Fruit fly (Drosophila melanogaster) whole organism, embryonic: ENCODE data around the gene scpr-A.

Experiments
- Ada2b ChIP-seq: fragments of 200-800 bp; sonication (Bioruptor generic); IDR thresholded peaks from 2 replicates; pipeline ENCODE4 v1.3.6; 2022; ENCODE audit warnings: missing biosample characterization, missing genetic modification characterization
- Antp ChIP-seq: fragments of 200-800 bp; sonication (Bioruptor generic); optimal IDR thresholded peaks from 3 replicates; lab custom pipeline; 2016; ENCODE audit warnings: missing biosample characterization, missing genetic modification characterization
- BtbVII ChIP-seq: fragments of 200-800 bp; sonication (Bioruptor generic); optimal IDR thresholded peaks from 3 replicates; lab custom pipeline; 2017; ENCODE audit warnings: missing biosample characterization, mild to moderate bottlenecking, missing genetic modification characterization
- CG10267 ChIP-seq: fragments of 200-800 bp; sonication (Bioruptor generic); optimal IDR thresholded peaks from 2 replicates; lab custom pipeline; 2018; ENCODE audit warnings: missing biosample characterization, mild to moderate bottlenecking, missing genetic modification characterization, moderate library complexity
- CG10366 ChIP-seq: fragments of 200-800 bp; sonication (Bioruptor generic); IDR thresholded peaks from 2 replicates; pipeline ENCODE4 v1.3.6; 2022; ENCODE audit warnings: missing biosample characterization, missing genetic modification characterization
- CG10979 ChIP-seq: fragments of 200-800 bp; sonication (Bioruptor generic); optimal IDR thresholded peaks from 2 replicates; lab custom pipeline; 2018; ENCODE audit warnings: missing biosample characterization, mild to moderate bottlenecking, missing genetic modification characterization, moderate library complexity
- CG11723 ChIP-seq: fragments of 200-800 bp; sonication (Bioruptor generic); optimal IDR thresholded peaks from 2 replicates; lab custom pipeline; 2017; ENCODE audit warnings: missing biosample characterization, mild to moderate bottlenecking, missing genetic modification characterization
- CG13287 ChIP-seq: fragments of 200-800 bp; sonication (Bioruptor generic); IDR thresholded peaks from 2 replicates; pipeline ENCODE4 v1.3.6; 2022; ENCODE audit warnings: missing biosample characterization, missing genetic modification characterization; ENCODE audit not compliant: partially characterized antibody
- CG14965 ChIP-seq: fragments of 200-800 bp; sonication (Bioruptor generic); optimal IDR thresholded peaks from 2 replicates; lab custom pipeline; 2016; ENCODE audit warnings: missing biosample characterization, missing genetic modification characterization, borderline replicate concordance
- CG18262 ChIP-seq: fragments of 200-800 bp; optimal IDR thresholded peaks from 3 replicates; lab custom pipeline; 2019; ENCODE audit warnings: missing biosample characterization, mild to moderate bottlenecking, missing genetic modification characterization, moderate library complexity
- CG18476 ChIP-seq: fragments of 200-800 bp; sonication (Bioruptor generic); optimal IDR thresholded peaks from 2 replicates; lab custom pipeline; 2016; ENCODE audit warnings: missing biosample characterization, mild to moderate bottlenecking, missing genetic modification characterization
- CG18619 ChIP-seq: fragments of 200-800 bp; sonication (Bioruptor generic); optimal IDR thresholded peaks from 3 replicates; lab custom pipeline; 2017; ENCODE audit warnings: missing biosample characterization, mild to moderate bottlenecking, missing genetic modification characterization
- CG4707 ChIP-seq: fragments of 200-800 bp; sonication (Bioruptor generic); optimal IDR thresholded peaks from 2 replicates; lab custom pipeline; 2018; ENCODE audit warnings: missing biosample characterization, mild to moderate bottlenecking, missing genetic modification characterization, moderate library complexity
- CG5953 ChIP-seq: fragments of 200-800 bp; sonication (Bioruptor generic); IDR thresholded peaks from 2 replicates; pipeline ENCODE4 v1.3.6; 2022; ENCODE audit warnings: missing biosample characterization, missing genetic modification characterization
- CG8290 ChIP-seq, 3 experiments: fragments of 200-800 bp; sonication (Bioruptor generic); optimal IDR thresholded peaks; 2 replicates each; lab custom pipeline; 2016 to 2019; ENCODE audit warnings: missing biosample characterization in 3 of 3, missing genetic modification characterization in 3 of 3, mild to moderate bottlenecking in 2 of 3, moderate library complexity in 1 of 3
- Dad ChIP-seq: fragments of 200-800 bp; sonication (Bioruptor generic); optimal IDR thresholded peaks from 3 replicates; lab custom pipeline; 2016; ENCODE audit warnings: missing biosample characterization, missing genetic modification characterization
- Dek ChIP-seq: fragments of 200-800 bp; sonication (Bioruptor generic); optimal IDR thresholded peaks from 3 replicates; lab custom pipeline; 2019; ENCODE audit warnings: missing biosample characterization, mild to moderate bottlenecking, missing genetic modification characterization, moderate library complexity
- Dref ChIP-seq: fragments of 200-800 bp; sonication (Bioruptor generic); IDR thresholded peaks from 2 replicates; pipeline ENCODE4 v1.3.6; 2022; ENCODE audit warnings: missing biosample characterization, missing genetic modification characterization
- Hr51 ChIP-seq, 2 experiments: fragments of 200-800 bp; sonication (Bioruptor generic); optimal IDR thresholded peaks; 2 replicates in 1 of 2; 3 replicates in 1 of 2; lab custom pipeline; 2016 to 2018; ENCODE audit warnings: missing biosample characterization in 2 of 2, missing genetic modification characterization in 2 of 2, mild to moderate bottlenecking in 1 of 2, moderate library complexity in 1 of 2
- Nf-YA ChIP-seq: fragments of 200-800 bp; sonication (Bioruptor generic); IDR thresholded peaks from 2 replicates; pipeline ENCODE4 v1.3.6; 2022; ENCODE audit warnings: missing biosample characterization, missing genetic modification characterization
- Oaz ChIP-seq: fragments of 200-800 bp; sonication (Bioruptor generic); IDR thresholded peaks from 2 replicates; pipeline ENCODE4 v1.3.6; 2022; ENCODE audit warnings: missing biosample characterization, missing genetic modification characterization
- Pdp1 ChIP-seq, 2 experiments: fragments of 200-800 bp; sonication (Bioruptor generic); optimal IDR thresholded peaks; 3 replicates each; lab custom pipeline; 2016; ENCODE audit warnings: missing biosample characterization in 2 of 2, missing genetic modification characterization in 2 of 2, mild to moderate bottlenecking in 1 of 2, moderate library complexity in 1 of 2
- Six4 ChIP-seq: fragments of 200-800 bp; sonication (Bioruptor generic); optimal IDR thresholded peaks from 2 replicates; lab custom pipeline; 2016; ENCODE audit warnings: missing biosample characterization, missing genetic modification characterization
- amos ChIP-seq: fragments of 200-800 bp; sonication (Bioruptor generic); IDR thresholded peaks from 2 replicates; pipeline ENCODE4 v1.3.6; 2022; ENCODE audit warnings: missing biosample characterization, missing genetic modification characterization; ENCODE audit not compliant: partially characterized antibody
- bigmax ChIP-seq: fragments of 200-800 bp; sonication (Bioruptor generic); optimal IDR thresholded peaks from 2 replicates; lab custom pipeline; 2018; ENCODE audit warnings: missing biosample characterization, mild to moderate bottlenecking, missing genetic modification characterization
- cad ChIP-seq: fragments of >200 bp; optimal IDR thresholded peaks from 2 replicates; lab custom pipeline; 2017; ENCODE audit warnings: missing biosample characterization, missing genetic modification characterization
- caup ChIP-seq: fragments of 200-800 bp; sonication (Bioruptor generic); optimal IDR thresholded peaks from 3 replicates; lab custom pipeline; 2017; ENCODE audit warnings: missing biosample characterization, mild to moderate bottlenecking, missing genetic modification characterization, moderate library complexity; ENCODE audit not compliant: severe bottlenecking
- cg ChIP-seq: fragments of 200-800 bp; sonication (Bioruptor generic); optimal IDR thresholded peaks from 3 replicates; lab custom pipeline; 2019; ENCODE audit warnings: missing biosample characterization, mild to moderate bottlenecking, missing genetic modification characterization, moderate library complexity
- chn ChIP-seq: fragments of 200-800 bp; sonication (Bioruptor generic); optimal IDR thresholded peaks from 2 replicates; lab custom pipeline; 2016; ENCODE audit warnings: missing biosample characterization, missing genetic modification characterization
- crp ChIP-seq, 2 experiments: fragments of 200-800 bp; sonication (Bioruptor generic); optimal IDR thresholded peaks; 2 replicates in 1 of 2; 3 replicates in 1 of 2; lab custom pipeline; 2017; ENCODE audit warnings: missing biosample characterization in 2 of 2, missing genetic modification characterization in 2 of 2, mild to moderate bottlenecking in 1 of 2, moderate library complexity in 1 of 2
- dmrt11E ChIP-seq: fragments of 200-800 bp; sonication (Bioruptor generic); optimal IDR thresholded peaks from 3 replicates; lab custom pipeline; 2018; ENCODE audit warnings: missing biosample characterization, mild to moderate bottlenecking, missing genetic modification characterization, moderate library complexity
- dmrt99B ChIP-seq: fragments of 200-800 bp; sonication (Bioruptor generic); optimal IDR thresholded peaks from 2 replicates; lab custom pipeline; 2018; ENCODE audit warnings: missing biosample characterization, mild to moderate bottlenecking, missing genetic modification characterization, moderate library complexity
- dpn ChIP-seq, 2 experiments: fragments of 200-800 bp; sonication (Bioruptor generic); optimal IDR thresholded peaks; 3 replicates each; lab custom pipeline; 2016; ENCODE audit warnings: missing biosample characterization in 2 of 2, missing genetic modification characterization in 2 of 2
- gt ChIP-seq: fragments of 200-800 bp; sonication (Bioruptor generic); IDR thresholded peaks from 2 replicates; pipeline ENCODE4 v1.3.6; 2022; ENCODE audit warnings: missing biosample characterization, missing genetic modification characterization
- inv ChIP-seq: fragments of 200-800 bp; sonication (Bioruptor generic); IDR thresholded peaks from 2 replicates; pipeline ENCODE4 v1.3.6; 2022; ENCODE audit warnings: missing biosample characterization, missing genetic modification characterization; ENCODE audit not compliant: partially characterized antibody
- lola ChIP-seq, 3 experiments: fragments of >200 bp in 2 of 3; fragments of 200-800 bp in 1 of 3; sonication (Bioruptor generic) in 1 of 3; optimal IDR thresholded peaks; 2 replicates each; lab custom pipeline; 2017 to 2019; ENCODE audit warnings: missing biosample characterization in 3 of 3, missing genetic modification characterization in 3 of 3, mild to moderate bottlenecking in 1 of 3, moderate library complexity in 1 of 3
- luna ChIP-seq: fragments of 200-800 bp; sonication (Bioruptor generic); optimal IDR thresholded peaks from 2 replicates; lab custom pipeline; 2016; ENCODE audit warnings: missing biosample characterization, missing genetic modification characterization
- mam ChIP-seq: fragments of 200-800 bp; sonication (Bioruptor generic); optimal IDR thresholded peaks from 3 replicates; lab custom pipeline; 2016; ENCODE audit warnings: missing biosample characterization, missing genetic modification characterization
- oc ChIP-seq: fragments of 200-800 bp; sonication (Bioruptor generic); optimal IDR thresholded peaks from 2 replicates; lab custom pipeline; 2018; ENCODE audit warnings: missing biosample characterization, mild to moderate bottlenecking, missing genetic modification characterization, moderate library complexity
- odd ChIP-seq: fragments of 200-800 bp; sonication (Bioruptor generic); optimal IDR thresholded peaks from 2 replicates; lab custom pipeline; 2017; ENCODE audit warnings: missing biosample characterization, mild to moderate bottlenecking, missing genetic modification characterization
- pfk ChIP-seq: fragments of 200-800 bp; sonication (Bioruptor generic); optimal IDR thresholded peaks from 2 replicates; lab custom pipeline; 2018; ENCODE audit warnings: missing biosample characterization, mild to moderate bottlenecking, missing genetic modification characterization, moderate library complexity
- prd ChIP-seq, 3 experiments: fragments of >200 bp in 2 of 3; fragments of 200-800 bp in 1 of 3; sonication (Bioruptor generic) in 1 of 3; optimal IDR thresholded peaks in 2 of 3; IDR thresholded peaks in 1 of 3; 2 replicates in 2 of 3; 3 replicates in 1 of 3; pipeline versions ENCODE4 v1.3.6 to Lab custom; 2017 to 2022; ENCODE audit warnings: missing biosample characterization in 1 of 3, missing genetic modification characterization in 1 of 3
- sens ChIP-seq: fragments of 200-800 bp; sonication (Bioruptor generic); peaks from one replicate; lab custom pipeline; 2016; ENCODE audit warnings: missing biosample characterization, missing genetic modification characterization
- shn ChIP-seq: fragments of 200-800 bp; sonication (Bioruptor generic); optimal IDR thresholded peaks from 3 replicates; lab custom pipeline; 2016; ENCODE audit warnings: missing biosample characterization, missing genetic modification characterization
- sob ChIP-seq: fragments of 200-800 bp; sonication (Bioruptor generic); IDR thresholded peaks from 2 replicates; pipeline ENCODE4 v1.3.6; 2022; ENCODE audit warnings: missing biosample characterization, missing genetic modification characterization
- tx ChIP-seq: fragments of 200-800 bp; sonication (Bioruptor generic); optimal IDR thresholded peaks from 2 replicates; lab custom pipeline; 2016; ENCODE audit warnings: missing biosample characterization, missing genetic modification characterization
- wdn ChIP-seq: fragments of 200-800 bp; sonication (Bioruptor generic); IDR thresholded peaks from 2 replicates; pipeline ENCODE4 v1.3.6; 2022; ENCODE audit warnings: missing biosample characterization, missing genetic modification characterization
- wor ChIP-seq: fragments of 200-800 bp; sonication (Bioruptor generic); IDR thresholded peaks from 2 replicates; pipeline ENCODE4 v1.3.6; 2022; ENCODE audit warnings: missing biosample characterization, missing genetic modification characterization

scpr-A gene

dm6 chr3R:11243951-11244660 is 3.1 kb downstream of the scpr-A start, which contains the start of the genes CG17734 and CG5214 (continued):
- TF ChIP-seq Oaz (GFP tag; lab: Robert Waterston, UW) (no peak), crp (GFP tag; optimal IDR thresholded peaks at IDR 0.05; lab: Kevin White, UChicago) (peak in 1 of 2 experiments; percentile 72), wor (GFP tag; lab: Robert Waterston, UW) (no peak), tx (no peak), CG5953 (GFP tag; lab: Robert Waterston, UW) (no peak), odd (GFP tag; lab: Kevin White, UChicago) (no peak), CG11723 (GFP tag; lab: Kevin White, UChicago) (no peak), mam (GFP tag; lab: Kevin White, UChicago) (peak; percentile 6), inv (GFP tag; lab: Robert Waterston, UW) (peak; percentile 71), CG18262 (tag; lab: Kevin White, UChicago) (no peak), Dek (peak; percentile 43), wdn (GFP tag; lab: Robert Waterston, UW) (no peak), BtbVII (GFP tag; lab: Kevin White, UChicago) (no peak), dpn (GFP tag; optimal IDR thresholded peaks at IDR 0.05; lab: Kevin White, UChicago) (peak; percentile 0 to 54), CG4707 (GFP tag; lab: Kevin White, UChicago) (no peak), dmrt11E (tag; lab: Kevin White, UChicago) (no peak), gt (no peak), Dref (GFP tag; lab: Robert Waterston, UW) (no peak), Nf-YA (GFP tag; lab: Robert Waterston, UW) (no peak), CG8290 (GFP tag; optimal IDR thresholded peaks at IDR 0.05; lab: Kevin White, UChicago) (peak; percentile 33), CG8290 (tag; optimal IDR thresholded peaks at IDR 0.05; lab: Kevin White, UChicago) (no peak), chn (GFP tag; lab: Kevin White, UChicago) (no peak), luna (no peak), CG10267 (tag; lab: Kevin White, UChicago) (peak; percentile 32), sob (no peak), CG18619 (GFP tag; lab: Kevin White, UChicago) (no peak), bigmax (no peak), lola (GFP tag; optimal IDR thresholded peaks at IDR 0.05; lab: Kevin White, UChicago) (no peak), Pdp1 (GFP tag; optimal IDR thresholded peaks at IDR 0.05; lab: Kevin White, UChicago) (peak in 1 of 2 experiments; percentile 99), sens (peak; percentile 72), CG18476 (GFP tag; lab: Kevin White, UChicago) (no peak), CG13287 (GFP tag; lab: Robert Waterston, UW) (peak; percentile 86), pfk (GFP tag; lab: Kevin White, UChicago) (no peak), prd (optimal IDR thresholded peaks at IDR 0.05; lab: Kevin White, UChicago) (no peak), prd (GFP tag; IDR thresholded peaks at IDR 0.05; lab: Robert Waterston, UW) (no peak), CG10366 (GFP tag; lab: Robert Waterston, UW) (no peak), dmrt99B (no peak), Hr51 (GFP tag; optimal IDR thresholded peaks at IDR 0.05; lab: Kevin White, UChicago) (no peak), Six4 (no peak), amos (GFP tag; lab: Robert Waterston, UW) (peak; percentile 67; the same call in 1 of the 2 replicates), Ada2b (GFP tag; lab: Robert Waterston, UW) (no peak), Dad (GFP tag; lab: Kevin White, UChicago) (no peak), shn (GFP tag; lab: Kevin White, UChicago) (no peak), Antp (GFP tag; lab: Kevin White, UChicago) (no peak), cg (GFP tag; lab: Kevin White, UChicago) (no peak), oc (tag; lab: Kevin White, UChicago) (no peak), CG10979 (tag; lab: Kevin White, UChicago) (no peak), caup (GFP tag; lab: Kevin White, UChicago) (no peak), CG14965 (GFP tag; lab: Kevin White, UChicago) (no peak), cad (GFP tag; lab: Kevin White, UChicago) (no peak)
